Worm (Caenorhabditis elegans): ENCODE measurements around the gene rrf-3.

The rrf-3 gene

ce11 chrII:8137379-8137778 lies 24.9 kb upstream of the rrf-3 start:
- no peak for TF ChIP-seq ztf-7 (tag; optimal IDR thresholded peaks at IDR 0.05)
- no peak for TF ChIP-seq ces-1 (GFP tag; optimal IDR thresholded peaks at IDR 0.05)
- TF ChIP-seq F44E2.7 (GFP tag; IDR thresholded peaks at IDR 0.05) = no peak
- TF ChIP-seq hmg-1.1 (GFP tag; IDR thresholded peaks at IDR 0.05) = peak; percentile 44; the same call in 1 of the 2 replicates
- no peak for TF ChIP-seq hlh-30 (tag; optimal IDR thresholded peaks at IDR 0.05; ENCODE audit: insufficient read depth)
- no peak for TF ChIP-seq T26A8.4 (GFP tag; IDR thresholded peaks at IDR 0.05)
- no peak for TF ChIP-seq mdt-29 (GFP tag; IDR thresholded peaks at IDR 0.05)
- no peak for TF ChIP-seq mxl-2 (GFP tag; conservative IDR thresholded peaks at IDR 0.05)
- peak; percentile 43 for TF ChIP-seq mes-2 (tag; optimal IDR thresholded peaks at IDR 0.05; ENCODE audit: poor library complexity, severe bottlenecking)
- TF ChIP-seq zfp-3 (GFP tag; conservative IDR thresholded peaks at IDR 0.05) = no peak
- no peak for TF ChIP-seq zip-2 (tag; optimal IDR thresholded peaks at IDR 0.05)
- peak in 1 of 2 experiments; percentile 67 for TF ChIP-seq hif-1 (tag; optimal IDR thresholded peaks at IDR 0.05)
- peak; percentile 41 for TF ChIP-seq dpl-1 (GFP tag; optimal IDR thresholded peaks at IDR 0.05)
- no peak for TF ChIP-seq php-3 (GFP tag; IDR thresholded peaks at IDR 0.05)
- peak; percentile 32 for TF ChIP-seq unc-130 (GFP tag; optimal IDR thresholded peaks at IDR 0.05)
- TF ChIP-seq snpc-1.2 (GFP tag; IDR thresholded peaks at IDR 0.05) = no peak
- TF ChIP-seq aha-1 (tag) = peak; percentile 41
- TF ChIP-seq nhr-102 (tag; optimal IDR thresholded peaks at IDR 0.05) = no peak
- TF ChIP-seq ZK546.5 (tag; optimal IDR thresholded peaks at IDR 0.05) = no peak
- TF ChIP-seq lin-38 (GFP tag; IDR thresholded peaks at IDR 0.05) = peak; percentile 74
- TF ChIP-seq mep-1 (tag; optimal IDR thresholded peaks at IDR 0.05) = peak; percentile 30
- peak in 1 of 2 experiments; percentile 59 for TF ChIP-seq lsy-2 (tag; optimal IDR thresholded peaks at IDR 0.05)

- TF ChIP-seq lin-29 (GFP tag; IDR thresholded peaks at IDR 0.05) = no peak
- peak; percentile 35 for TF ChIP-seq mes-2 (tag; optimal IDR thresholded peaks at IDR 0.05; ENCODE audit: poor library complexity, severe bottlenecking)
- TF ChIP-seq ctbp-1 (GFP tag; IDR thresholded peaks at IDR 0.05) = 0 out of 2 replicates have a peak, but pooled peaks have one; percentile 28
- TF ChIP-seq lin-38 (GFP tag; IDR thresholded peaks at IDR 0.05) = peak; percentile 48
- TF ChIP-seq mxl-3 (GFP tag; optimal IDR thresholded peaks at IDR 0.05) = peak; percentile 7
- TF ChIP-seq lsy-2 (tag; optimal IDR thresholded peaks at IDR 0.05) = peak in 1 of 2 experiments; percentile 62
Observed at ce11 chrII:8138015-8138546, 24.2 kb upstream of the rrf-3 start, which contains the start of gene cdc-48.2. Gene cdc-48.2 (plus strand): TSS chrII:8138496.

ce11 chrII:8141135-8141534 lies 21.1 kb upstream of the rrf-3 start:
- no peak for TF ChIP-seq pha-4 (GFP tag; IDR thresholded peaks at IDR 0.05)
- no peak for TF ChIP-seq pha-4 (tag; optimal IDR thresholded peaks at IDR 0.05)
- peak; percentile 51 for TF ChIP-seq lin-38 (GFP tag; IDR thresholded peaks at IDR 0.05)
- TF ChIP-seq aly-2 (tag; optimal IDR thresholded peaks at IDR 0.05) = peak; percentile 67
- no peak for TF ChIP-seq unc-62 (GFP tag; optimal IDR thresholded peaks at IDR 0.05 in 1 of 2)
- no peak for TF ChIP-seq unc-62 (tag; optimal IDR thresholded peaks at IDR 0.05)
- TF ChIP-seq mes-2 (tag; optimal IDR thresholded peaks at IDR 0.05; ENCODE audit: poor library complexity, severe bottlenecking) = peak; percentile 5
- TF ChIP-seq egl-43 (GFP tag; IDR thresholded peaks at IDR 0.05) = no peak
- no peak for TF ChIP-seq ZK546.5 (tag; optimal IDR thresholded peaks at IDR 0.05)
- TF ChIP-seq nhr-28 (tag; optimal IDR thresholded peaks at IDR 0.05) = no peak
- TF ChIP-seq lin-29 (GFP tag; IDR thresholded peaks at IDR 0.05) = no peak
- 0 out of 2 replicates have a peak, but pooled peaks have one; percentile 10 for TF ChIP-seq arid-1 (GFP tag; conservative IDR thresholded peaks at IDR 0.05)
- no peak for TF ChIP-seq lin-15B (tag; optimal IDR thresholded peaks at IDR 0.05)
- TF ChIP-seq duxl-1 (tag; optimal IDR thresholded peaks at IDR 0.05; ENCODE audit: poor library complexity) = no peak
- TF ChIP-seq F49E8.2 (tag; optimal IDR thresholded peaks at IDR 0.05; ENCODE audit: borderline replicate concordance) = peak; percentile 1
- no peak for TF ChIP-seq nhr-111 (GFP tag; optimal IDR thresholded peaks at IDR 0.05)
- TF ChIP-seq nhr-11 (tag; optimal IDR thresholded peaks at IDR 0.05) = no peak
- TF ChIP-seq dpl-1 (GFP tag; optimal IDR thresholded peaks at IDR 0.05) = no peak

Measured in whole organism, L4 larva.